Worm (Caenorhabditis elegans) whole organism, midembryonic: ENCODE data around the gene T25B9.5.

ENCODE experiments used
- cog-1 ChIP-seq: sonication (generic microtip); optimal IDR thresholded peaks from 2 replicates; lab custom pipeline; 2016; ENCODE audit warnings: missing genetic modification characterization, missing compliant biosample characterization
- flt-1 ChIP-seq: fragments of 200-800 bp; sonication (Bioruptor generic); IDR thresholded peaks from 2 replicates; pipeline ENCODE4 v1.3.6; 2022; ENCODE audit warnings: missing genetic modification characterization, missing compliant biosample characterization
- klf-2 ChIP-seq: fragments of 200-800 bp; sonication (Bioruptor generic); conservative IDR thresholded peaks from 2 replicates; pipeline ENCODE4 v1.3.6; 2022; ENCODE audit warnings: missing genetic modification reagents, missing genetic modification characterization, missing compliant biosample characterization
- med-1 ChIP-seq: sonication (generic microtip); optimal IDR thresholded peaks from 2 replicates; lab custom pipeline; 2017; ENCODE audit warnings: missing genetic modification characterization, mild to moderate bottlenecking, missing compliant biosample characterization, antibody characterized with exemption, missing genetic modification reagents; ENCODE audit not compliant: insufficient read depth
- tab-1 ChIP-seq: fragments of 200-800 bp; sonication (Bioruptor generic); IDR thresholded peaks from 2 replicates; pipeline ENCODE4 v1.3.6; 2022; ENCODE audit warnings: missing genetic modification characterization, missing compliant biosample characterization
- ztf-23 ChIP-seq: fragments of 200-800 bp; sonication (Bioruptor generic); IDR thresholded peaks from 2 replicates; pipeline ENCODE4 v1.3.6; 2022; ENCODE audit warnings: missing genetic modification reagents, missing genetic modification characterization, missing compliant biosample characterization

DNA sequence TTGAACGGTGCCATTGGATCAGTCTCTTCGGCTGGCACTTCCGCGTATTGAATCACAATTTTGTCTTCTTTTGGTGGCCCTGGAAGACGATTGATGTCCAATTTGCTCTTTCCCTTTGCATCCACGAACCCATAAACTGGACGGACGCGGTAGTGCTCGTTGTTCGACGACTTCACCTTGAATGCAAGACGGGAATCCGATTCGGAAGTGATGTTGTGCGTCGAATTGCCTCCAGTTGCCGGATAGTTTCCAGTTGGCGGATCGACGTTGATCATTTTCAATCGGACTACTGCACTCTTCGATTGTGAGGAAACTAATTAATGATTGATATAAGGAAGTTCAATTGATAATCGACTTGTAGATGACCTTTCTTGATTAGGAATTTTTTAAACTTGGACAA is 16.3 kb downstream of the T25B9.5 start, which contains the start of gene ssp-34:
- TF ChIP-seq klf-2 (GFP tag; lab: Robert Waterston, UW), result no peak
- TF ChIP-seq cog-1, result no peak
- TF ChIP-seq med-1 (GFP tag; lab: Kevin White, UChicago), result no peak
- TF ChIP-seq flt-1 (GFP tag; lab: Robert Waterston, UW), result no peak
- TF ChIP-seq tab-1, result no peak
- no peak for TF ChIP-seq ztf-23 (GFP tag; lab: Robert Waterston, UW)
